Worm (Caenorhabditis elegans) whole organism, young adult: Measurements from ENCODE around the gene ZK686.3.
"Not testable (repeated sequence)": the region's sequence is repeated elsewhere in the genome, so short reads cannot be mapped to it uniquely, and the experiment has no call there.

Experiments used
- D2030.7 ChIP-seq: fragments of 200-800 bp; sonication (Bioruptor generic); IDR thresholded peaks from 2 replicates; pipeline ENCODE4 v1.3.6; 2022; ENCODE audit warnings: missing genetic modification reagents, missing genetic modification characterization, missing compliant biosample characterization
- F57A8.1 ChIP-seq: fragments of 200-800 bp; sonication (Bioruptor generic); optimal IDR thresholded peaks from 2 replicates; lab custom pipeline; 2018; ENCODE audit warnings: mild to moderate bottlenecking, missing genetic modification characterization, moderate library complexity, missing compliant biosample characterization
- ama-1 ChIP-seq, 3 experiments: fragments of 150-350 bp in 1 of 3; sonication (generic microtip) in 2 of 3; optimal IDR thresholded peaks; 2 replicates each; lab custom pipeline; 2014 to 2018; ENCODE audit warnings: missing biosample characterization in 2 of 3, missing genetic modification characterization in 2 of 3, missing genetic modification reagents in 2 of 3
- him-1 ChIP-seq: sonication (generic microtip); optimal IDR thresholded peaks from 2 replicates; lab custom pipeline; 2016; ENCODE audit warnings: missing genotype, missing genetic modification reagents, missing genetic modification characterization, missing compliant biosample characterization
- hmg-1.2 ChIP-seq: fragments of 200-800 bp; sonication (Bioruptor generic); IDR thresholded peaks from 2 replicates; pipeline ENCODE4 v1.3.6; 2022; ENCODE audit warnings: missing genetic modification reagents, missing genetic modification characterization, missing compliant biosample characterization
- hmg-20 ChIP-seq: fragments of 200-800 bp; sonication (Bioruptor generic); IDR thresholded peaks from 2 replicates; pipeline ENCODE4 v1.3.6; 2022; ENCODE audit warnings: missing genetic modification reagents, missing genetic modification characterization, missing compliant biosample characterization
- lsy-27 ChIP-seq: sonication (generic microtip); optimal IDR thresholded peaks from 2 replicates; lab custom pipeline; 2017; ENCODE audit warnings: missing genetic modification characterization, mild to moderate bottlenecking, missing compliant biosample characterization, antibody characterized with exemption, missing genotype, borderline replicate concordance; ENCODE audit not compliant: insufficient read depth
- rec-8 ChIP-seq, 2 experiments: sonication (generic microtip); optimal IDR thresholded peaks; 2 replicates each; lab custom pipeline; 2016; ENCODE audit warnings: mild to moderate bottlenecking in 2 of 2, missing genetic modification characterization in 2 of 2, missing genetic modification reagents in 2 of 2, missing genotype in 2 of 2, missing biosample characterization in 1 of 2, missing compliant biosample characterization in 1 of 2, moderate library complexity in 1 of 2

- TF ChIP-seq lsy-27 (tag; lab: Kevin White, UChicago); ama-1 (optimal IDR thresholded peaks at IDR 0.05; lab: Kevin White, UChicago); ama-1 (GFP tag; optimal IDR thresholded peaks at IDR 0.05; lab: Kevin White, UChicago); rec-8 (tag; optimal IDR thresholded peaks at IDR 0.05; lab: Kevin White, UChicago); F57A8.1 (GFP tag; lab: Kevin White, UChicago); him-1 (tag; lab: Kevin White, UChicago): not testable (repeated sequence)
- 0 out of 2 replicates have a peak, but pooled peaks have one; percentile 9 for TF ChIP-seq hmg-20 (GFP tag; lab: Robert Waterston, UW)
- peak; percentile 70 for TF ChIP-seq D2030.7 (GFP tag; lab: Robert Waterston, UW)
- TF ChIP-seq hmg-1.2 (GFP tag; lab: Robert Waterston, UW): peak; percentile 47
These were observed 2.1 kb upstream of the ZK686.3 start for ce11 chrIII:7770986-7771385.
